Fruit fly (Drosophila melanogaster) whole organism, pupa: Measurements from ENCODE around the gene pont.
A peak's percentile ranks its signal among the peaks of the same experiment; 100 is the strongest.

Source experiments
- D1 ChIP-seq: fragments of 200-800 bp; sonication (Bioruptor generic); optimal IDR thresholded peaks from 2 replicates; lab custom pipeline; 2018; ENCODE audit warnings: missing biosample characterization, mild to moderate bottlenecking, missing genetic modification characterization, moderate library complexity
- gl ChIP-seq: fragments of 200-800 bp; sonication (Bioruptor generic); optimal IDR thresholded peaks from 2 replicates; lab custom pipeline; 2018; ENCODE audit warnings: missing biosample characterization, mild to moderate bottlenecking, missing genetic modification characterization

- TF ChIP-seq gl (tag; lab: Kevin White, UChicago) = peak; percentile 62
- TF ChIP-seq D1 (tag; lab: Kevin White, UChicago) = peak; percentile 88
Observed at dm6 chr3R:10261800-10262199, at the start of gene pont, which contains the start of gene Sirt6.
